Fruit fly (Drosophila melanogaster): ENCODE measurements around the gene Mrm2.
A peak's percentile ranks its signal among the peaks of the same experiment; 100 is the strongest.

Mrm2 gene

DNA sequence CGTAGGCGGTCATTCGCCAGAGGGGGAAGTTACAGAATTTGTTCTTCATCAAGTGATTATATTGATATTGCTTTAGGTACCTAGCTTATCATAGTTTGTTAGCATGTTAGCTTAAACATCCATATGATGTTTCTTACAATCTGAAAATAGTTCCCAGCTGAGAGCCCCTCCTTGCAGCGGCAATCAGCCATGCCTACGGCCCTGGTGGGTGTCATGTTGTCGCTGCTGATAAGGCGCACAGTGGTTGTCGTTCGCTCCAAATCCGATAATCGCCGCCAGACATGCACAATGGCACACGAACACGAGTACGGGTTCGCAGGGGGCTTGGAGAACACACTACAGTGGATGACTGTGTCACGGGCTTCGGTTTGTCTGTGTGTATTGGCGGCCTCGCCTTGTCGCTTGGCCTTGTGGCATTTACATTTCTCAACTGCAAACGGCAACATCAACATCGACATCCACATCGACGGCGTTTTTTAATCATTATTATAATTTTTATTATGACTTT lies 44.6 kb downstream of the Mrm2 start:
- TF ChIP-seq rgr (GFP tag; optimal IDR thresholded peaks at IDR 0.05) (peak; percentile 96), Dfd (GFP tag; optimal IDR thresholded peaks at IDR 0.05) (no peak), Jra (GFP tag; optimal IDR thresholded peaks at IDR 0.05) (peak; percentile 92), GATAd (GFP tag; optimal IDR thresholded peaks at IDR 0.05) (peak; percentile 45), N (GFP tag; optimal IDR thresholded peaks at IDR 0.05) (no peak), h (GFP tag; optimal IDR thresholded peaks at IDR 0.05) (peak; percentile 95), fru (GFP tag; optimal IDR thresholded peaks at IDR 0.05) (peak; percentile 95), dmrt93B (GFP tag; optimal IDR thresholded peaks at IDR 0.05) (peak; percentile 83), dsf (GFP tag; optimal IDR thresholded peaks at IDR 0.05; ENCODE audit: borderline replicate concordance) (peak; percentile 56), br (GFP tag; optimal IDR thresholded peaks at IDR 0.05) (peak; percentile 95), lola (GFP tag; optimal IDR thresholded peaks at IDR 0.05) (no peak), Hr78 (GFP tag; optimal IDR thresholded peaks at IDR 0.05) (no peak), woc (GFP tag; optimal IDR thresholded peaks at IDR 0.05) (peak; percentile 75), jim (GFP tag; optimal IDR thresholded peaks at IDR 0.05) (peak; percentile 10), ey (GFP tag; optimal IDR thresholded peaks at IDR 0.05) (peak; percentile 96), brk (GFP tag; optimal IDR thresholded peaks at IDR 0.05) (no peak), CG32264 (GFP tag; optimal IDR thresholded peaks at IDR 0.05) (peak; percentile 66), Rel (GFP tag; optimal IDR thresholded peaks at IDR 0.05) (peak; percentile 33), Rel (tag; optimal IDR thresholded peaks at IDR 0.05) (peak; percentile 87), Mio (GFP tag; optimal IDR thresholded peaks at IDR 0.05) (peak; percentile 78), pan (optimal IDR thresholded peaks at IDR 0.05) (no peak), usp (GFP tag; optimal IDR thresholded peaks at IDR 0.05) (no peak), CG9705 (GFP tag; optimal IDR thresholded peaks at IDR 0.05) (peak; percentile 52), foxo (GFP tag; optimal IDR thresholded peaks at IDR 0.05) (peak; percentile 6 to 94), sv (GFP tag; optimal IDR thresholded peaks at IDR 0.05) (peak; percentile 68), Vsx2 (GFP tag; optimal IDR thresholded peaks at IDR 0.05; ENCODE audit: partially characterized antibody) (no peak), Hnf4 (GFP tag; optimal IDR thresholded peaks at IDR 0.05) (peak; percentile 92), HLH106 (tag; optimal IDR thresholded peaks at IDR 0.05) (peak; percentile 89), Myc (optimal IDR thresholded peaks at IDR 0.05) (no peak), dl (GFP tag; optimal IDR thresholded peaks at IDR 0.05; ENCODE audit: insufficient read depth in 1 of 2, partially characterized antibody in 2 of 2) (no peak), Sp1 (GFP tag; optimal IDR thresholded peaks at IDR 0.05) (peak; percentile 86), CrebA (GFP tag; optimal IDR thresholded peaks at IDR 0.05; ENCODE audit: borderline replicate concordance) (no peak), Dif (GFP tag; optimal IDR thresholded peaks at IDR 0.05; ENCODE audit: partially characterized antibody) (peak; percentile 42), OdsH (GFP tag; optimal IDR thresholded peaks at IDR 0.05) (peak; percentile 95), psq (GFP tag; optimal IDR thresholded peaks at IDR 0.05) (peak; percentile 86), Abd-B (GFP tag; optimal IDR thresholded peaks at IDR 0.05) (no peak), sage (GFP tag; optimal IDR thresholded peaks at IDR 0.05) (peak; percentile 55), Hr83 (GFP tag; optimal IDR thresholded peaks at IDR 0.05; ENCODE audit: poor library complexity, severe bottlenecking) (peak; percentile 81), tai (GFP tag; optimal IDR thresholded peaks at IDR 0.05) (peak; percentile 89)

- TF ChIP-seq dsf (GFP tag; optimal IDR thresholded peaks at IDR 0.05; ENCODE audit: borderline replicate concordance) (peak; percentile 23), brk (GFP tag; optimal IDR thresholded peaks at IDR 0.05) (peak; percentile 75), Vsx2 (GFP tag; optimal IDR thresholded peaks at IDR 0.05; ENCODE audit: partially characterized antibody) (no peak), Rel (GFP tag; optimal IDR thresholded peaks at IDR 0.05) (peak; percentile 17), Rel (tag; optimal IDR thresholded peaks at IDR 0.05) (no peak), Mio (GFP tag; optimal IDR thresholded peaks at IDR 0.05) (no peak), CG32264 (GFP tag; optimal IDR thresholded peaks at IDR 0.05) (peak; percentile 64), Jra (GFP tag; optimal IDR thresholded peaks at IDR 0.05) (peak; percentile 56), tai (GFP tag; optimal IDR thresholded peaks at IDR 0.05) (no peak), Dfd (GFP tag; optimal IDR thresholded peaks at IDR 0.05) (no peak), Dif (GFP tag; optimal IDR thresholded peaks at IDR 0.05; ENCODE audit: partially characterized antibody) (no peak), foxo (GFP tag; optimal IDR thresholded peaks at IDR 0.05) (peak; percentile 5 to 85), Sp1 (GFP tag; optimal IDR thresholded peaks at IDR 0.05) (peak; percentile 39), pan (optimal IDR thresholded peaks at IDR 0.05) (no peak), CG9705 (GFP tag; optimal IDR thresholded peaks at IDR 0.05) (no peak), lola (GFP tag; optimal IDR thresholded peaks at IDR 0.05) (no peak), Hr78 (GFP tag; optimal IDR thresholded peaks at IDR 0.05) (no peak), br (GFP tag; optimal IDR thresholded peaks at IDR 0.05) (peak; percentile 88), rgr (GFP tag; optimal IDR thresholded peaks at IDR 0.05) (peak; percentile 87), OdsH (GFP tag; optimal IDR thresholded peaks at IDR 0.05) (peak; percentile 82), woc (GFP tag; optimal IDR thresholded peaks at IDR 0.05) (peak; percentile 41), usp (GFP tag; optimal IDR thresholded peaks at IDR 0.05) (no peak), sage (GFP tag; optimal IDR thresholded peaks at IDR 0.05) (peak; percentile 40), dl (GFP tag; optimal IDR thresholded peaks at IDR 0.05; ENCODE audit: insufficient read depth in 1 of 2, partially characterized antibody in 2 of 2) (no peak), Abd-B (GFP tag; optimal IDR thresholded peaks at IDR 0.05) (no peak), GATAd (GFP tag; optimal IDR thresholded peaks at IDR 0.05) (no peak), ey (GFP tag; optimal IDR thresholded peaks at IDR 0.05) (peak; percentile 83), h (GFP tag; optimal IDR thresholded peaks at IDR 0.05) (peak; percentile 88), Hnf4 (GFP tag; optimal IDR thresholded peaks at IDR 0.05) (peak; percentile 80), CrebA (GFP tag; optimal IDR thresholded peaks at IDR 0.05; ENCODE audit: borderline replicate concordance) (no peak), psq (GFP tag; optimal IDR thresholded peaks at IDR 0.05) (peak; percentile 69), fru (GFP tag; optimal IDR thresholded peaks at IDR 0.05) (peak; percentile 69), Myc (optimal IDR thresholded peaks at IDR 0.05) (no peak), N (GFP tag; optimal IDR thresholded peaks at IDR 0.05) (no peak), Hr83 (GFP tag; optimal IDR thresholded peaks at IDR 0.05; ENCODE audit: poor library complexity, severe bottlenecking) (peak; percentile 45), jim (GFP tag; optimal IDR thresholded peaks at IDR 0.05) (no peak), dmrt93B (GFP tag; optimal IDR thresholded peaks at IDR 0.05) (peak; percentile 44), HLH106 (tag; optimal IDR thresholded peaks at IDR 0.05) (peak; percentile 40), sv (GFP tag; optimal IDR thresholded peaks at IDR 0.05) (peak; percentile 77)
These were observed 47.5 kb downstream of the Mrm2 start for dm6 chr3R:19908863-19909343.
